Worm (Caenorhabditis elegans) whole organism, dauer: ENCODE results near the gene inpp-1.
"Not testable (repeated sequence)": the region's sequence is repeated elsewhere in the genome, so short reads cannot be mapped to it uniquely, and the experiment has no call there.

Source experiments
- unc-62 ChIP-seq: sonication (generic microtip); optimal IDR thresholded peaks from 2 replicates; lab custom pipeline; 2017; ENCODE audit warnings: missing biosample characterization, missing genetic modification reagents, missing genetic modification characterization

The inpp-1 gene

ce11 chrIV:10751740-10752139, 22.0 kb downstream of the inpp-1 start, which contains the start of gene T25B9.2:
Gene T25B9.2 (minus strand): TSS chrIV:10751840.
- not testable (repeated sequence) for TF ChIP-seq unc-62 (GFP tag; lab: Kevin White, UChicago)

DNA sequence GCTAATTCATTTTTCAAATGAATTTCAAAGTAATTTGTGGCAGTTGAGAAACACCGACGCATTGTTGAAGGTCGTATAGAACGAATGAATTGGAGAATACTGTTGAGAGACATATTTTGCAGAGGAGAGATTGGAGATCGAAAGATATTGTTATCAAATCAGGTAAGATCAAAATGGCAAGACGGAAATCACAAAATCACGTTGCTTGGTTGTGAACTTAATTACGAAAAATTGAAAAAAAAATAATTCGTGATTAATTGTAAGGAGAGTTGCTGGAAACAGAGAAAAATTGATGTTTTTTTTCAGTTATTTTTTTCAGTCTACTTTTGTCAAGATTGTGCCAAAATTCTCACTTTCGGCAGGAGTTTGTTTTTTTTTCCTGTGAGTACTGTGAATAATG, 23.7 kb downstream of the inpp-1 start, which contains the start of gene T25B9.1:
TSS of gene T25B9.1 (minus strand) at position 101 of the 400 bp plus-strand sequence.
- no peak for TF ChIP-seq unc-62 (GFP tag; lab: Kevin White, UChicago)

DNA sequence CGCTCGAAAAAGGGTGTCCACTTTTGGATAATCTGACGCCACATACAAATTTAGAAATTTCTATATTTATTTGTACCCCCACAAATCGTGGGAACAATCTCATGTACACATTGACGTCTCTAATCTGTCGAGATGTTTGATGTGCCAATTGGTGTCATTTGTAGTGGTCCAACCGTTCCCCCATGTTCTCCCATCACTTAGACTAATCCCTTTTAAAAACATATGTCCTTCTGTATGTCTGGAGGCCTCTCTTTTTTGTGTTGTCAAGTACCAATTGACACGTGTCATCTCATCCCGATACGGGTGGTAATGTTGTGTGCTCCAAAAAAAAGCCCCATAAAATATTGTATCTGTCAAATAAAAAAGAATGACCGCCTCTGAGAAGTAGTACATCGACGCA, 28.4 kb downstream of the inpp-1 start:
- TF ChIP-seq unc-62 (GFP tag; lab: Kevin White, UChicago) = no peak

DNA sequence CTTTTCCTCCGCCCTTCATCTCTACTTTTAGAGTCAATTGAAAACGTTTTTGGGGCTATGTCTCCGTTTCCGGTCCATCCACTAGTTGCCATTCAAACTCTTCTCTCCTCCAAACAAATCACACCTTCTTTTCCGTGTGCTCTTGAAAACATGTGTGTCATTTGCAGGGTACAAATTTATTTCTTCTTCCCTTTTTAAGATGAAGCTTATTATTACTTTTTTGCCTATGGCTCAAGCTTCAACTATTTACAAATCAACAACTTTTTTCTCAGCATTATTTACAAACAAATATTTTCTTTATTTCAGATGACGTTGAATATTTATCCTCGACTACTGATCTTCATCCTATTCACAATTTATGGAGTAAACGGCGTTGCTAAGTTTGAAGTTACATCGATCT, 29.2 kb downstream of the inpp-1 start, which contains the start of gene T25B9.3:
TSS of gene T25B9.3 (plus strand) at position 301 of the 400 bp plus-strand sequence.
- TF ChIP-seq unc-62 (GFP tag; lab: Kevin White, UChicago) = no peak

DNA sequence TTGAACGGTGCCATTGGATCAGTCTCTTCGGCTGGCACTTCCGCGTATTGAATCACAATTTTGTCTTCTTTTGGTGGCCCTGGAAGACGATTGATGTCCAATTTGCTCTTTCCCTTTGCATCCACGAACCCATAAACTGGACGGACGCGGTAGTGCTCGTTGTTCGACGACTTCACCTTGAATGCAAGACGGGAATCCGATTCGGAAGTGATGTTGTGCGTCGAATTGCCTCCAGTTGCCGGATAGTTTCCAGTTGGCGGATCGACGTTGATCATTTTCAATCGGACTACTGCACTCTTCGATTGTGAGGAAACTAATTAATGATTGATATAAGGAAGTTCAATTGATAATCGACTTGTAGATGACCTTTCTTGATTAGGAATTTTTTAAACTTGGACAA, 35.4 kb downstream of the inpp-1 start, which contains the start of gene ssp-34:
TSS of gene ssp-34 (minus strand) at position 275 of the 400 bp plus-strand sequence.
- no peak for TF ChIP-seq unc-62 (GFP tag; lab: Kevin White, UChicago)

DNA sequence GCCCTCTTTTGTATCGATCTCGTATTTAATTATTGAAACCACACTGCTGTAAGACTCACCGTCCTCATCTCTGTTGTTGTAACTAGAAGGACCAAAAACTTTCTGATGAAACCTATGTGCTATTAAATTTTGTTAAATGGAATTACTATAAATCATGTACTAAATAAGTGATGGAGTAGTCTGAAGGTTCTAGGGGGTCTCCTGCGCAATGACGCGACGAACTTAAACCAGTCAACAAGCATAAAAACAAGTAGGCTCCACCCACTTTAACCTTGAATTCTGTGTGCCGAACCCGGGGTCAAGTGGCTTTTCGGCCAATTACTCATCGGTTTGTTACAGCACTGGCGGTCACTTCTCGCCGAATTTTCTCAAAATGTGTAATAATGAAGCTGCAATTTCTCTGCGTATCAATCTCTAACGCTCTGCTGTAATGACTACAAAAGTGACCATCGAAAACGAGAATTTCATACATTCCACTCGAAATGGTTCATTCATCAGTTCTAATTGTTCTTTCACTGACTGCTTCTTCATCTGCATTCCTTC, 36.6 kb downstream of the inpp-1 start, which contains the start of gene grl-21:
TSS of gene grl-21 (plus strand) at position 464 of the 543 bp plus-strand sequence.
- no peak for TF ChIP-seq unc-62 (GFP tag; lab: Kevin White, UChicago)

DNA sequence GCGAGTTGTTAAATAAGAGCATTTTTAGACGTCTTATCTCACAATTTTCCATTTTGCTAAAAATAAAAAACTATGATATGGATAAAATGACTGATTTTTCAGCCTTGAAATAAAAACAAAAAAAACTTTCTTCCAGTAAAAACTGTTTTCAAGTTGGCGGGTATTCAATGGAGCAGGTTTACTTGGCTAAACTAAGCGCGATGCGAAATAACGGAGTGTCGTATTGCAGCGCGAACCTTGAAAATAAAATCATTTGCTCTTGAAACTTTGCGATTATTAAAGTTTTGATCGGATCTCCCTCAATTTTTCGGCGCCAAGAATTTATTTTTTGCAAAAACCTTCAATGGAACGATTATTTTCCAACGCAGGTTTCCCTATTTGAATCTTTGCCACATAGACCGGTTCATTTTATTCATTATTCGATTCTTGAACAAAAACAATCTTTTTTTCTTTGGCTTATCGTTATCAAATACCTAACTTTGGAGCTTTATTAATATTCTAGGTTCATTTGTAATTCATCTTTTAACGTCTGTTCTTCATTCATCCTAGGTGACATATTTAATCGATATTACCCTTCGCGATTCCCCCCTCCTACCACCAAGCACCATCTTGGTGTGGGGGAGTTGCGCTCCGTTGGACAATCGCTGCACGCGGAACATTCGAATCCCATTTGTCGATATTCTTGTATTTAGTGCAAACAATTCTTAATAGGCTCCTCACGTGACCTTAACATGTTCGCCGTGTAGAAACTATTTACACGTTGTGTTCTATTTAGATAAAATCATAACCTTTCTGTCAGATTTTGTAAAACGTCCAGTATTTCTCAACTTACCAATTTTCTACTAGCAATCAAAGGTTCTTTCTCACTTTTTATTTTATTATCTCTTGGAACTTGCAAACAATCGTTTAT, 38.9 kb downstream of the inpp-1 start, which contains the start of the genes orc-5 and cyb-1:
TSS of gene orc-5 (minus strand) at position 62 of the 910 bp plus-strand sequence.
TSS of gene cyb-1 (plus strand) at position 690 of the 910 bp plus-strand sequence.
- TF ChIP-seq unc-62 (GFP tag; lab: Kevin White, UChicago) = no peak

DNA sequence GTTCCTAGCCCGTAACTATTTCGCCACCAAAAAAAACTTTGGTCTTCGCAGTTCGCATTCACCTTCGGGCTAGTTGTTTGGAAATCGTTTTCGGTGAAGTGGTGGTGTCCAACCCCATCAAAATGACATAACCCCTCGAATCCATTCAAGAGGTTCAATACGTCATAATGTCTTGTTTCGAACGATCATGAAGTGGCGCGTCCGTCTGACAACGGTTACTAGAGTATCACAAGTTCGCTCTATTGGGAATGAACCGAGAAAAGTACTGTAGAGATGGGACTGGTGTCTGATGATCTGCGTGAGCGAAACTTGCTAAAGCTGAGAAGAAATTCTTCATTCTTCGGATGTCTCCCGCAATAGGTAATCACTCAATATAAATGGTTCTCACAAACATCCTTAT, 46.0 kb downstream of the inpp-1 start, which contains the start of gene ZC168.2:
TSS of gene ZC168.2 (plus strand) at position 301 of the 400 bp plus-strand sequence.
- no peak for TF ChIP-seq unc-62 (GFP tag; lab: Kevin White, UChicago)
